Fruit fly (Drosophila melanogaster): Measurements from ENCODE around the gene CG10005.
A peak's percentile ranks its signal among the peaks of the same experiment; 100 is the strongest.

The CG10005 gene

DNA sequence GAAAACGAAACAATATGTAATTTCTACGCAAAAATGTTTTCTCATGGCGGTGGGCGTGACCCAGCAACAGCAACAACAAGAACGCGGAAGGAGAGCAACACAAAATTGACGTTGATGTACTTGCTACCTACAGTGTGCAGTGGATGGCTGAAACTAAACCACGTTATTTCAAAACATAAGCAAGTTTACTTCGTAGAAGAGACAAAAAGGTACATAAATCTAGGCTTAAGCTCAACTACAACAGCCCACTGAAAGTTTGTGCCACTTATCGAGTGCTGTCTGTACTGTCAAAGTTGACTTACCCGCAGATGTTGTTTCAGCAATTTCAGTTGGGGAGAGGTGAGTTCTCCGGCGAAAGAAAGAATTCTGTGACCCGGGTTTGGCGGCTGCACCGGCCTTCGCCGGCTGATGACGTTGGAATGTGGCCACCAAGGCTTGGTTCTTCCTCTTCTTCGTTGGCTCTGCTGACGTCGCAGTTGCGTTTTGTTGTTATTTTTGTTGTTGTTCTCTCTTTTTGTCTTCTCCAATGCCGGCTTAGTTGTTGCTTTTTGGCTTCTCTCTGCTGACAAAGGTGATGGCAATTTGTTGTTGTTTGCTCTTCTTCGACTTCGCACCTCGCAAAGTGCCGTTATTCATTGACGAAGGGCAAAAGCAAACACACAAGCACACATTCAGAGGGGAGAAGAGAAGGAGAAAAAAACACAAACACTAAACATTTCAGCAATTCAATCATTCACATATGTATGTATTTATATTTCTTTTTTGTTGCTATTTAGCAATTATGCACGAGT, 29.7 kb downstream of the CG10005 start (continued):
- no peak for TF ChIP-seq Gug (GFP tag; IDR thresholded peaks at IDR 0.05)
- peak; percentile 53 for TF ChIP-seq vri (GFP tag; optimal IDR thresholded peaks at IDR 0.05)
- TF ChIP-seq CG8632 (GFP tag; optimal IDR thresholded peaks at IDR 0.05): peak; percentile 55
- peak; percentile 48 for TF ChIP-seq dsx (GFP tag; optimal IDR thresholded peaks at IDR 0.05; ENCODE audit: poor library complexity, severe bottlenecking)
- no peak for TF ChIP-seq fd85E (GFP tag; optimal IDR thresholded peaks at IDR 0.05)
- peak; percentile 62 for TF ChIP-seq CG10669 (GFP tag; optimal IDR thresholded peaks at IDR 0.05)
- TF ChIP-seq salr (GFP tag; optimal IDR thresholded peaks at IDR 0.05): peak; percentile 21 to 45
- TF ChIP-seq CG10631 (GFP tag; optimal IDR thresholded peaks at IDR 0.05): peak; percentile 59
- no peak for TF ChIP-seq CG6854 (GFP tag; optimal IDR thresholded peaks at IDR 0.05)
- no peak for TF ChIP-seq CG16779 (tag; optimal IDR thresholded peaks at IDR 0.05)
- TF ChIP-seq ss (GFP tag; optimal IDR thresholded peaks at IDR 0.05): peak; percentile 37 to 70
- peak; percentile 68 for TF ChIP-seq achi (GFP tag; optimal IDR thresholded peaks at IDR 0.05)
- TF ChIP-seq Sox15 (GFP tag; optimal IDR thresholded peaks at IDR 0.05): peak; percentile 39
- TF ChIP-seq CG6163 (GFP tag; IDR thresholded peaks at IDR 0.05): peak; percentile 72
- TF ChIP-seq topi (GFP tag; optimal IDR thresholded peaks at IDR 0.05): peak; percentile 80
- peak; percentile 30 for TF ChIP-seq Hr4 (GFP tag; optimal IDR thresholded peaks at IDR 0.05)
- peak; percentile 59 for TF ChIP-seq Ets96B (tag; optimal IDR thresholded peaks at IDR 0.05)
- TF ChIP-seq pdm3 (GFP tag; optimal IDR thresholded peaks at IDR 0.05): peak; percentile 65
- TF ChIP-seq cyc (GFP tag; optimal IDR thresholded peaks at IDR 0.05): peak; percentile 84
- no peak for TF ChIP-seq CG8319 (GFP tag; optimal IDR thresholded peaks at IDR 0.05)
- peak; percentile 33 for TF ChIP-seq CG11762 (GFP tag; optimal IDR thresholded peaks at IDR 0.05; ENCODE audit: insufficient read depth)
- TF ChIP-seq CG15336 (GFP tag; IDR thresholded peaks at IDR 0.05): peak; percentile 60
- TF ChIP-seq acj6 (GFP tag; optimal IDR thresholded peaks at IDR 0.05): peak; percentile 63
- TF ChIP-seq Met (GFP tag; optimal IDR thresholded peaks at IDR 0.05): peak; percentile 84
- TF ChIP-seq CG7368 (GFP tag; optimal IDR thresholded peaks at IDR 0.05): peak; percentile 60
- TF ChIP-seq CG3032 (tag; optimal IDR thresholded peaks at IDR 0.05): peak; percentile 53
- no peak for TF ChIP-seq CG11294 (GFP tag; IDR thresholded peaks at IDR 0.05)
- peak; percentile 57 for TF ChIP-seq CG6808 (GFP tag; optimal IDR thresholded peaks at IDR 0.05)
- TF ChIP-seq Smox (GFP tag; optimal IDR thresholded peaks at IDR 0.05): peak; percentile 75
- peak; percentile 16 for TF ChIP-seq CG6276 (GFP tag; optimal IDR thresholded peaks at IDR 0.05)
- peak; percentile 87 for TF ChIP-seq Eip78C (GFP tag)
- peak; percentile 50 for TF ChIP-seq CG11902 (GFP tag; optimal IDR thresholded peaks at IDR 0.05)
- peak; percentile 30 for TF ChIP-seq CG4318 (GFP tag; optimal IDR thresholded peaks at IDR 0.05)
- TF ChIP-seq OdsH (GFP tag; optimal IDR thresholded peaks at IDR 0.05): peak; percentile 63
- TF ChIP-seq svp (GFP tag): peak; percentile 93

DNA sequence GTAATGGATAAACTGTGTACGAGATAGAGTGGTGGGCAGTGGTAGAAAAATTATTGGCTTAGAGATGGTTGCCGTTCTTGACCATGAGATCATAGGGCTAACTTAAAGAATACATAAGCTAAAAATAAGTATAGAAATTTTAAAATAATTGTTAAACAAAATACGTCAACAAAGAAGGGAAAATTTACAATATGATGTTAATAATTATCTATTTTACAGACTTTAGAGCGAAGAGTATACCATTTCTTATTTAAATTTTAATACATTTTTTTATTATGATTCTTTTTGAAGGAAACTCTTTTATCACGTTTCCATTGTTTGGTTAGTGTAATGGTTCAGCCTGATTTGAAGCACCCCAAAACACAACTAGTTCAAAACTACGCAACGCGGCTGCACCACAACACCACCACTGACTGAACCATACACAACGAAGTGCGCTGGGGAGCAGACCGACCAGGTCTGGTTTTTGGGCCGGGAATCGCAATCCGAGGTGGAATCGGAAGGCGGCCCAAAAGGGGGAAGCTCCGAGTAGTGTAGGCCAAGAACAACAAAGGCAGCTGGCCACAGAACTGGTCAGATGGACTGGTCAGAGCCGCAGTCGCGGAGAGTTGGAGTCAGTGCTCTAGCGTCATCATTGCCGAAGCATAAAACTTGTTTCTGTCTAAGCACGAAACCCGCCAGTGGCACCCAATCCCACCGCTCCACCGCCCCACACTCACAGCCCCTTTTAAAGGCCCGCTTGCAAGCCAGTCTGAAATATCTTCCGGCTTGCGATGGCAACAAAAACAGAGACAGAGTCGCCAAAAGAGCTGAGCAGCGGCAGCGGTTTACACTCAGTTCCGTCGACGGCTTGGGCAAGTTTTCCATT, 31.3 kb downstream of the CG10005 start:
- TF ChIP-seq topi (GFP tag; optimal IDR thresholded peaks at IDR 0.05) (no peak), CG6163 (GFP tag; IDR thresholded peaks at IDR 0.05) (0 out of 3 replicates have a peak, but pooled peaks have one; percentile 37), CG8119 (GFP tag; IDR thresholded peaks at IDR 0.05) (peak; percentile 61; the same call in 2 of the 3 replicates), CG1621 (tag; optimal IDR thresholded peaks at IDR 0.05) (peak; percentile 5), CG4318 (GFP tag; optimal IDR thresholded peaks at IDR 0.05) (peak; percentile 21), CG10631 (GFP tag; optimal IDR thresholded peaks at IDR 0.05) (peak; percentile 39), CG6276 (GFP tag; optimal IDR thresholded peaks at IDR 0.05) (peak; percentile 39), svp (GFP tag) (no peak), net (GFP tag; optimal IDR thresholded peaks at IDR 0.05) (no peak), CG9139 (GFP tag; optimal IDR thresholded peaks at IDR 0.05) (no peak), fd85E (GFP tag; optimal IDR thresholded peaks at IDR 0.05) (no peak), CG3919 (GFP tag; optimal IDR thresholded peaks at IDR 0.05) (no peak), spab (GFP tag; optimal IDR thresholded peaks at IDR 0.05) (no peak), Eip75B (GFP tag; optimal IDR thresholded peaks at IDR 0.05) (no peak), CG11294 (GFP tag; IDR thresholded peaks at IDR 0.05) (no peak), lz (GFP tag; optimal IDR thresholded peaks at IDR 0.05) (no peak), fd59A (GFP tag; optimal IDR thresholded peaks at IDR 0.05) (no peak), CG3032 (tag; optimal IDR thresholded peaks at IDR 0.05) (peak; percentile 36), Smox (GFP tag; optimal IDR thresholded peaks at IDR 0.05) (no peak), CG11902 (GFP tag; optimal IDR thresholded peaks at IDR 0.05) (no peak), CG8632 (GFP tag; optimal IDR thresholded peaks at IDR 0.05) (no peak), Sox102F (GFP tag; optimal IDR thresholded peaks at IDR 0.05) (no peak), CG34406 (GFP tag; optimal IDR thresholded peaks at IDR 0.05) (no peak), fkh (GFP tag; optimal IDR thresholded peaks at IDR 0.05) (no peak)
